Fruit fly (Drosophila melanogaster) whole organism, embryonic: ENCODE measurements around the gene lwr.

Source experiments
- Asciz ChIP-seq: fragments of 200-800 bp; sonication (Bioruptor generic); optimal IDR thresholded peaks from 2 replicates; lab custom pipeline; 2017; ENCODE audit warnings: missing biosample characterization, mild to moderate bottlenecking, missing genetic modification characterization, missing genetic modification reagents
- BEAF-32 ChIP-seq: fragments of 200-800 bp; sonication (Bioruptor generic); optimal IDR thresholded peaks from 3 replicates; lab custom pipeline; 2017; ENCODE audit warnings: missing biosample characterization, missing genetic modification characterization, mild to moderate bottlenecking, moderate library complexity, missing genetic modification reagents
- CG10209 ChIP-seq: fragments of 200-800 bp; sonication (Bioruptor generic); optimal IDR thresholded peaks from 3 replicates; lab custom pipeline; 2017; ENCODE audit warnings: missing biosample characterization, mild to moderate bottlenecking, missing genetic modification characterization, missing genetic modification reagents
- CG11695 ChIP-seq: fragments of 200-800 bp; sonication (Bioruptor generic); IDR thresholded peaks from 3 replicates; pipeline ENCODE4 v1.3.6; 2022; ENCODE audit warnings: missing biosample characterization, missing genetic modification characterization
- CG12155 ChIP-seq: fragments of 200-800 bp; sonication (Bioruptor generic); optimal IDR thresholded peaks from 3 replicates; lab custom pipeline; 2016; ENCODE audit warnings: missing biosample characterization, missing genetic modification characterization
- CG12659 ChIP-seq: fragments of 200-800 bp; sonication (Bioruptor generic); optimal IDR thresholded peaks from 3 replicates; lab custom pipeline; 2017; ENCODE audit warnings: mild to moderate bottlenecking, missing biosample characterization, missing genetic modification reagents, missing genetic modification characterization
- CG12744 ChIP-seq: fragments of 200-800 bp; sonication (Bioruptor generic); optimal IDR thresholded peaks from 2 replicates; lab custom pipeline; 2016; ENCODE audit warnings: missing biosample characterization, missing genetic modification characterization
- CG13775 ChIP-seq: fragments of 200-800 bp; sonication (Bioruptor generic); optimal IDR thresholded peaks from 3 replicates; lab custom pipeline; 2017; ENCODE audit warnings: missing biosample characterization, mild to moderate bottlenecking, missing genetic modification characterization
- CG13894 ChIP-seq: fragments of 200-800 bp; sonication (Bioruptor generic); optimal IDR thresholded peaks from 3 replicates; lab custom pipeline; 2018; ENCODE audit warnings: missing biosample characterization, mild to moderate bottlenecking, missing genetic modification characterization, moderate library complexity
- CG14860 ChIP-seq: fragments of 200-800 bp; sonication (Bioruptor generic); IDR thresholded peaks from 3 replicates; pipeline ENCODE4 v1.3.6; 2022; ENCODE audit warnings: missing biosample characterization, missing genetic modification characterization; ENCODE audit not compliant: partially characterized antibody
- CG16779 ChIP-seq: fragments of 200-800 bp; sonication (Bioruptor generic); IDR thresholded peaks from 2 replicates; pipeline ENCODE4 v1.3.6; 2022; ENCODE audit warnings: missing biosample characterization, missing genetic modification characterization
- CG16813 ChIP-seq: fragments of 200-800 bp; sonication (Bioruptor generic); IDR thresholded peaks from 3 replicates; pipeline ENCODE4 v1.3.6; 2022; ENCODE audit warnings: missing biosample characterization, missing genetic modification characterization; ENCODE audit not compliant: partially characterized antibody
- CG17186 ChIP-seq: fragments of 200-800 bp; sonication (Bioruptor generic); optimal IDR thresholded peaks from 3 replicates; lab custom pipeline; 2017; ENCODE audit warnings: missing biosample characterization, missing genetic modification reagents, missing genetic modification characterization
- CG2120 ChIP-seq: fragments of 200-800 bp; sonication (Bioruptor generic); optimal IDR thresholded peaks from 3 replicates; lab custom pipeline; 2016; ENCODE audit warnings: missing biosample characterization, missing genetic modification characterization
- CG2199 ChIP-seq: fragments of 200-800 bp; sonication (Bioruptor generic); IDR thresholded peaks from 3 replicates; pipeline ENCODE4 v1.3.6; 2022; ENCODE audit warnings: missing biosample characterization, missing genetic modification characterization
- CG2202 ChIP-seq: fragments of 200-800 bp; sonication (Bioruptor generic); optimal IDR thresholded peaks from 2 replicates; lab custom pipeline; 2018; ENCODE audit warnings: missing biosample characterization, mild to moderate bottlenecking, missing genetic modification characterization
- CG32532 ChIP-seq: fragments of 200-800 bp; sonication (Bioruptor generic); IDR thresholded peaks from 2 replicates; pipeline ENCODE4 v1.3.6; 2022; ENCODE audit warnings: missing biosample characterization, missing genetic modification characterization
- CG7271 ChIP-seq: fragments of 200-800 bp; sonication (Bioruptor generic); optimal IDR thresholded peaks from 2 replicates; lab custom pipeline; 2018; ENCODE audit warnings: missing biosample characterization, mild to moderate bottlenecking, missing genetic modification characterization, moderate library complexity
- CG8281 ChIP-seq: fragments of 200-800 bp; sonication (Bioruptor generic); optimal IDR thresholded peaks from 2 replicates; lab custom pipeline; 2018; ENCODE audit warnings: missing biosample characterization, mild to moderate bottlenecking, missing genetic modification characterization, moderate library complexity
- CG9609 ChIP-seq: fragments of 200-800 bp; sonication (Bioruptor generic); optimal IDR thresholded peaks from 3 replicates; lab custom pipeline; 2016; ENCODE audit warnings: missing biosample characterization, missing genetic modification characterization
- CrebB ChIP-seq: fragments of 200-800 bp; sonication (Bioruptor generic); optimal IDR thresholded peaks from 3 replicates; lab custom pipeline; 2018; ENCODE audit warnings: missing biosample characterization, mild to moderate bottlenecking, missing genetic modification characterization
- HLH54F ChIP-seq: fragments of 200-800 bp; sonication (Bioruptor generic); optimal IDR thresholded peaks from 3 replicates; lab custom pipeline; 2016; ENCODE audit warnings: missing biosample characterization, missing genetic modification characterization
- Hr3 ChIP-seq: fragments of 200-800 bp; sonication (Bioruptor generic); optimal IDR thresholded peaks from 3 replicates; lab custom pipeline; 2016; ENCODE audit warnings: missing biosample characterization, missing genetic modification characterization
- Hsf ChIP-seq: fragments of 200-800 bp; sonication (Bioruptor generic); optimal IDR thresholded peaks from 3 replicates; lab custom pipeline; 2016; ENCODE audit warnings: missing biosample characterization, missing genetic modification characterization
- Jarid2 ChIP-seq: fragments of 200-800 bp; sonication (Bioruptor generic); optimal IDR thresholded peaks from 3 replicates; lab custom pipeline; 2017; ENCODE audit warnings: mild to moderate bottlenecking, missing biosample characterization, missing genetic modification reagents, missing genetic modification characterization
- Lim3 ChIP-seq: fragments of 200-800 bp; sonication (Bioruptor generic); IDR thresholded peaks from 2 replicates; pipeline ENCODE4 v1.3.6; 2022; ENCODE audit warnings: missing biosample characterization, missing genetic modification characterization
- Lpt ChIP-seq: fragments of >200 bp; optimal IDR thresholded peaks from 2 replicates; lab custom pipeline; 2018; ENCODE audit warnings: missing biosample characterization, missing genetic modification characterization
- Meics ChIP-seq: fragments of 200-800 bp; sonication (Bioruptor generic); optimal IDR thresholded peaks from 2 replicates; lab custom pipeline; 2017; ENCODE audit warnings: missing biosample characterization, mild to moderate bottlenecking, missing genetic modification characterization
- YL-1 ChIP-seq: fragments of 200-800 bp; sonication (Bioruptor generic); optimal IDR thresholded peaks from 3 replicates; lab custom pipeline; 2017; ENCODE audit warnings: missing biosample characterization, mild to moderate bottlenecking, missing genetic modification characterization
- abd-A ChIP-seq: fragments of 200-800 bp; sonication (Bioruptor generic); optimal IDR thresholded peaks from 3 replicates; lab custom pipeline; 2019; ENCODE audit warnings: missing biosample characterization, mild to moderate bottlenecking, missing genetic modification characterization, moderate library complexity
- ash1 ChIP-seq: fragments of 200-800 bp; sonication (Bioruptor generic); optimal IDR thresholded peaks from 2 replicates; lab custom pipeline; 2018; ENCODE audit warnings: missing biosample characterization, mild to moderate bottlenecking, missing genetic modification characterization
- bowl ChIP-seq: fragments of 200-800 bp; sonication (Bioruptor generic); IDR thresholded peaks from 2 replicates; pipeline ENCODE4 v1.3.6; 2022; ENCODE audit warnings: missing biosample characterization, missing genetic modification characterization
- chif ChIP-seq, 2 experiments: fragments of 200-800 bp; sonication (Bioruptor generic); optimal IDR thresholded peaks; 3 replicates each; lab custom pipeline; 2016; ENCODE audit warnings: missing biosample characterization in 2 of 2, missing genetic modification characterization in 2 of 2
- ci ChIP-seq: fragments of 200-800 bp; sonication (Bioruptor generic); IDR thresholded peaks from 3 replicates; pipeline ENCODE4 v1.3.6; 2022; ENCODE audit warnings: missing biosample characterization, missing genetic modification characterization
- disco-r ChIP-seq: fragments of 200-800 bp; sonication (Bioruptor generic); optimal IDR thresholded peaks from 2 replicates; lab custom pipeline; 2016; ENCODE audit warnings: missing biosample characterization, missing genetic modification characterization
- fd102C ChIP-seq: fragments of 200-800 bp; sonication (Bioruptor generic); optimal IDR thresholded peaks from 2 replicates; lab custom pipeline; 2018; ENCODE audit warnings: missing biosample characterization, mild to moderate bottlenecking, missing genetic modification characterization, moderate library complexity
- gro ChIP-seq: fragments of 200-800 bp; sonication (Bioruptor generic); optimal IDR thresholded peaks from 2 replicates; lab custom pipeline; 2016; ENCODE audit warnings: missing biosample characterization, missing genetic modification characterization
- insv ChIP-seq, 2 experiments: fragments of 200-800 bp; sonication (Bioruptor generic); optimal IDR thresholded peaks; 3 replicates each; lab custom pipeline; 2016 to 2018; ENCODE audit warnings: missing biosample characterization in 2 of 2, missing genetic modification characterization in 2 of 2
- jigr1 ChIP-seq: fragments of 200-800 bp; sonication (Bioruptor generic); IDR thresholded peaks from 3 replicates; pipeline ENCODE4 v1.3.6; 2022; ENCODE audit warnings: missing biosample characterization, missing genetic modification characterization
- kah ChIP-seq: fragments of 200-800 bp; sonication (Bioruptor generic); optimal IDR thresholded peaks from 2 replicates; lab custom pipeline; 2018; ENCODE audit warnings: missing biosample characterization, mild to moderate bottlenecking, missing genetic modification characterization
- lab ChIP-seq: fragments of 200-800 bp; sonication (Bioruptor generic); optimal IDR thresholded peaks from 3 replicates; lab custom pipeline; 2017; ENCODE audit warnings: missing biosample characterization, missing genetic modification characterization, mild to moderate bottlenecking, moderate library complexity, missing genetic modification reagents
- ranshi ChIP-seq: fragments of 200-800 bp; sonication (Bioruptor generic); IDR thresholded peaks from 2 replicates; pipeline ENCODE4 v1.3.6; 2022; ENCODE audit warnings: missing biosample characterization, missing genetic modification characterization
- repo ChIP-seq: fragments of 200-800 bp; sonication (Bioruptor generic); optimal IDR thresholded peaks from 2 replicates; lab custom pipeline; 2016; ENCODE audit warnings: missing biosample characterization, missing genetic modification characterization
- rib ChIP-seq: fragments of 200-800 bp; sonication (Bioruptor generic); IDR thresholded peaks from 2 replicates; pipeline ENCODE4 v1.3.6; 2022; ENCODE audit warnings: missing biosample characterization, missing genetic modification characterization
- sisA ChIP-seq: fragments of 200-800 bp; sonication (Bioruptor generic); IDR thresholded peaks from 2 replicates; pipeline ENCODE4 v1.3.6; 2022; ENCODE audit warnings: missing biosample characterization, missing genetic modification characterization
- slou ChIP-seq: fragments of 200-800 bp; sonication (Bioruptor generic); optimal IDR thresholded peaks from 3 replicates; lab custom pipeline; 2016; ENCODE audit warnings: missing biosample characterization, missing genetic modification characterization
- so ChIP-seq: fragments of 200-800 bp; sonication (Bioruptor generic); IDR thresholded peaks from 3 replicates; pipeline ENCODE4 v1.3.6; 2022; ENCODE audit warnings: missing biosample characterization, missing genetic modification characterization
- tll ChIP-seq, 2 experiments: fragments of 200-800 bp in 1 of 2; fragments of >200 bp in 1 of 2; sonication (Bioruptor generic) in 1 of 2; optimal IDR thresholded peaks; 2 replicates each; lab custom pipeline; 2017 to 2019; ENCODE audit warnings: missing biosample characterization in 2 of 2, missing genetic modification characterization in 2 of 2, mild to moderate bottlenecking in 1 of 2, moderate library complexity in 1 of 2
- unpg ChIP-seq: fragments of 200-800 bp; sonication (Bioruptor generic); optimal IDR thresholded peaks from 3 replicates; lab custom pipeline; 2018; ENCODE audit warnings: missing biosample characterization, mild to moderate bottlenecking, missing genetic modification characterization, moderate library complexity
- yki ChIP-seq: fragments of >200 bp; optimal IDR thresholded peaks from 3 replicates; lab custom pipeline; 2018
- zen ChIP-seq: fragments of 200-800 bp; sonication (Bioruptor generic); optimal IDR thresholded peaks from 3 replicates; lab custom pipeline; 2018; ENCODE audit warnings: missing biosample characterization, mild to moderate bottlenecking, missing genetic modification characterization, moderate library complexity

Gene lwr

DNA sequence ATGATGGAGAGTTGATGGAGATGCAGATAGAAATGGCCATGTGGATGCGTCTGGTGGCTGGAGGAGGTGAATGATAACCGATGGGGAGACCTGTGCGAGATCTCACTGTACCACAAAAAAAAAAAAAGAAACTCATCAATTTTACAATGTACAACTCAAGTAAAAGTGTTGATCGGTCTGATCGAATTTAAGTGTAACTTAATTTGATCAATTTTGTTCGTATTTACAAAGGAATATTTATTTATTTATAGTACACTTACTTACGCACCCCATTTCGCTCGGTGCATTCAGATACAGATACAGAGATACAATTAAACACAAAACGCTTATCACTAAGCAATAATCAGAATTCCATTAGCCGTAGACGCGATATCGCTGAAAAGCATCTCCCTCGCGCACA lies 19.6 kb downstream of the lwr start (continued):
- TF ChIP-seq CG13775 (GFP tag; lab: Kevin White, UChicago) (peak; percentile 44), BEAF-32 (GFP tag; lab: Kevin White, UChicago) (no peak), sisA (GFP tag; lab: Robert Waterston, UW) (peak; percentile 58), jigr1 (GFP tag; lab: Robert Waterston, UW) (no peak), Lim3 (GFP tag; lab: Robert Waterston, UW) (no peak), Meics (no peak), CG7271 (tag; lab: Kevin White, UChicago) (no peak), YL-1 (no peak), unpg (GFP tag; lab: Kevin White, UChicago) (peak; percentile 66), CG13894 (tag; lab: Kevin White, UChicago) (no peak), slou (GFP tag; lab: Kevin White, UChicago) (peak; percentile 19), so (GFP tag; lab: Robert Waterston, UW) (no peak; the same call in 2 of the 3 replicates), rib (no peak), ci (GFP tag; lab: Robert Waterston, UW) (peak; percentile 59; the same call in 2 of the 3 replicates), repo (GFP tag; lab: Kevin White, UChicago) (no peak), CG16779 (no peak), lab (GFP tag; lab: Kevin White, UChicago) (no peak), zen (peak; percentile 80), CG12155 (GFP tag; lab: Kevin White, UChicago) (no peak), disco-r (GFP tag; lab: Kevin White, UChicago) (peak; percentile 18), HLH54F (GFP tag; lab: Kevin White, UChicago) (peak; percentile 25), CG2120 (no peak), CrebB (tag; lab: Kevin White, UChicago) (no peak), tll (GFP tag; optimal IDR thresholded peaks at IDR 0.05; lab: Kevin White, UChicago) (no peak), CG2202 (peak; percentile 18), bowl (GFP tag; lab: Robert Waterston, UW) (no peak), CG11695 (GFP tag; lab: Robert Waterston, UW) (peak; percentile 51; the same call in 1 of the 3 replicates), CG12659 (GFP tag; lab: Kevin White, UChicago) (peak; percentile 28), gro (GFP tag; lab: Kevin White, UChicago) (no peak), CG17186 (GFP tag; lab: Kevin White, UChicago) (no peak), CG14860 (GFP tag; lab: Robert Waterston, UW) (no peak), CG12744 (GFP tag; lab: Kevin White, UChicago) (no peak), CG2199 (GFP tag; lab: Robert Waterston, UW) (no peak), CG32532 (GFP tag; lab: Robert Waterston, UW) (0 out of 2 replicates have a peak, but pooled peaks have one; percentile 23), insv (GFP tag; optimal IDR thresholded peaks at IDR 0.05; lab: Kevin White, UChicago) (no peak), abd-A (tag; lab: Kevin White, UChicago) (no peak), ash1 (GFP tag; lab: Kevin White, UChicago) (no peak), Jarid2 (no peak), CG10209 (peak; percentile 62), CG9609 (GFP tag; lab: Kevin White, UChicago) (no peak), chif (GFP tag; optimal IDR thresholded peaks at IDR 0.05; lab: Kevin White, UChicago) (peak in 1 of 2 experiments; percentile 6), ranshi (GFP tag; lab: Robert Waterston, UW) (peak; percentile 44; the same call in 1 of the 2 replicates), yki (lab: Kevin White, UChicago) (no peak), Lpt (GFP tag; lab: Kevin White, UChicago) (no peak), kah (GFP tag; lab: Kevin White, UChicago) (no peak), Hsf (GFP tag; lab: Kevin White, UChicago) (peak; percentile 48), Hr3 (GFP tag; lab: Kevin White, UChicago) (peak; percentile 50), fd102C (GFP tag; lab: Kevin White, UChicago) (peak; percentile 34), CG8281 (tag; lab: Kevin White, UChicago) (no peak), Asciz (GFP tag; lab: Kevin White, UChicago) (peak; percentile 64), CG16813 (GFP tag; lab: Robert Waterston, UW) (no peak)
